Worm (Caenorhabditis elegans): ENCODE data around the gene W06G6.20.

Gene W06G6.20

DNA sequence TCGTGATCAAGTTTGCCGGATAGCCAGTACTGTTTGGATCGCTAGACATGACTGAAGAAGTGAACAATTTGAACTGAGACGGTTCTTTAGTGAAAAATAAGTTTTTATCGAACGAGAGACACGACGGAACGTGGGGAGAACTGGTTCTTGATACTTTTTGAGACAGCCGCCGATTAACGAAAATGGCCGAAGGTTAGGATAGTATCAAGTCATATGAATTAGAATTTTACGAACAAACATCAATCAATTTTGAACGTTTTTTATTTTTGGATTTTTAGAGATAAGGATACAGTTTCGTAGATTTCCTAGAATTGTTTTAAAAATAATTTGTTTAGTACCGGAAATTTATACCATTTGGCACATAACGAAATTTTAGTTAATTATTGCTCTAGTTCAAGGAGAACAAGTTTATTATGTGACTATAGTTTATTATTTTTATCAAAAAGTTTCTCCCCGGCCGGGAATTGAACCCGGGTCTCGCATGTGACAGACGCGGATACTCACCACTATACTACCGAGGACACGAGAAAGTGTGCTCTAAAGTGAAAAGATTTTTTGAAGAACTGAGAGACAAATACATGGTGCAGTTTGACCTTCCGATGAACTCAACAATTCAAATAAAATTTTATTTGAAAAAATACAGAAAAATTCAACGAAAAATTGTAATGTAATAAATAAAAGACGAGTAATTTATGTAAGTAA is at the start of gene W06G6.20:
W06G6.20 (minus strand) TSS at position 51 of the 702 bp plus-strand sequence.
- TF ChIP-seq med-1 (GFP tag; optimal IDR thresholded peaks at IDR 0.05; ENCODE audit: insufficient read depth), result no peak
- TF ChIP-seq ztf-29 (GFP tag; IDR thresholded peaks at IDR 0.05), result no peak
- no peak for TF ChIP-seq T22C8.4 (GFP tag; IDR thresholded peaks at IDR 0.05)
- TF ChIP-seq klf-2 (GFP tag; conservative IDR thresholded peaks at IDR 0.05), result no peak
- no peak for TF ChIP-seq ref-1 (GFP tag; conservative IDR thresholded peaks at IDR 0.05)
- TF ChIP-seq ztf-23 (GFP tag; IDR thresholded peaks at IDR 0.05), result no peak
- no peak for TF ChIP-seq flt-1 (GFP tag; IDR thresholded peaks at IDR 0.05)

DNA sequence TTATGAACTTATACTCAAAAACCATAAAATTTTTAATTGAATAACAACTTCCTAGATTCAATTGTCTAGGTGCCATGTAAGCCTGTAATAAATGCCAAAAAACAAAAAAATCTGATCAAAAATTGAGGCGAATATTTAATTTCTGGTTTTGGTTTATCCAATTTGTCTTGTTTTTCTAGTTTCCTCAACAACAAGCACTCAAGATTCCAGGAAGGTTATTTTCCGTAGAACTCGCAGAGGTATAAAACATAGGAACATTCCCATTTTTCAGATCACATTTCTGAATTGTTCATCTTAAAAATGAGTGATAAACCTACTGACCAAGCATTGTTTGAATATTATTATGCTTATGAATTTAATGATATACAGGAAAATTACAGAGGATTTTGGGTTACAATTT is 49.0 kb upstream of the W06G6.20 start, which contains the start of gene srw-41:
srw-41 (plus strand) TSS at position 301 of the 400 bp plus-strand sequence.
- TF ChIP-seq ztf-29 (GFP tag; IDR thresholded peaks at IDR 0.05), result no peak
- no peak for TF ChIP-seq tab-1 (GFP tag; IDR thresholded peaks at IDR 0.05)

DNA sequence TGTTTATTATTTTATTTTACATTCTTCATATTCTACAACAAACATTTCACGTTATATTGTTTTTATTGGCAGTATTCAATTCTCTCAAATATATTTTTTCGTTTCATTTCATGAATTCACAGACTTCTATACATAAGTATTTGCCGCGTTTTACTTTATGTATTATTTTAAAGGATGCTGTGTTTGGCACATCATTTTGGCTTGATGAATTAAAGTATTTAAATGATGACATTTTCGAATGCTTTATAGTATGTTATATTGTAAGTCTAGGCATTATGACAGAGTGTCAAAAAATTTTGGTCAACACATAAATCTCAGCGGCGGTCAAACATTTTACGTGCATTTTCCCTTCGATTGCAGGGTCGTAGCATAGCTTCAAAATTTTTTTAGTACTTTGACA is 47.3 kb upstream of the W06G6.20 start:
- TF ChIP-seq T22C8.4 (GFP tag; IDR thresholded peaks at IDR 0.05) (no peak), flt-1 (GFP tag; IDR thresholded peaks at IDR 0.05) (no peak), med-1 (GFP tag; optimal IDR thresholded peaks at IDR 0.05; ENCODE audit: insufficient read depth) (no peak), cog-1 (tag; optimal IDR thresholded peaks at IDR 0.05) (no peak)

DNA sequence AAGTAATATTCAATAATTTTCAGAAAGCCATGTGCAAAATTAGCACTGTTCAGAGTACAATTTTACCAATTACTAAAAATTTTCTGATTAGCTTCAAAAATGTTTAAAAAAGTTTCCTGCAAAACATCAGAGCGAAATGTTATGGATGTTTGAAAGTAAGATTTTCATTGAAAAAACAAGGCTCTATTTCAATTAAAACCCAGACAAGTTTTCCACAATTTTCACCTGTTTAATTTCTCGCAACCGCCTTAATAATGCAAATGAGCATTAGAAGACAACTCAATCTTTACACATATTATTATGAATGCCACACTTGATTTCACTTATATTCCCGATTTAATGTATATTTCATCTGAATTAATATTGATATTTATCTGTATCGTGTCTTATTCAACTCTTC is 46.4 kb upstream of the W06G6.20 start, which contains the start of gene srz-101:
srz-101 (plus strand) TSS at position 301 of the 400 bp plus-strand sequence.
- TF ChIP-seq T22C8.4 (GFP tag; IDR thresholded peaks at IDR 0.05) (no peak), med-1 (GFP tag; optimal IDR thresholded peaks at IDR 0.05; ENCODE audit: insufficient read depth) (no peak), cog-1 (tag; optimal IDR thresholded peaks at IDR 0.05) (no peak), ref-1 (GFP tag; conservative IDR thresholded peaks at IDR 0.05) (no peak), flt-1 (GFP tag; IDR thresholded peaks at IDR 0.05) (no peak), tab-1 (GFP tag; IDR thresholded peaks at IDR 0.05) (no peak), ztf-23 (GFP tag; IDR thresholded peaks at IDR 0.05) (no peak), ztf-29 (GFP tag; IDR thresholded peaks at IDR 0.05) (no peak), klf-2 (GFP tag; conservative IDR thresholded peaks at IDR 0.05) (no peak)

ce11 chrV:16693732-16694131 is 45.6 kb upstream of the W06G6.20 start, which contains the start of gene srw-42:
TSS of gene srw-42 (minus strand) at chrV:16693832.
- TF ChIP-seq flt-1 (GFP tag; IDR thresholded peaks at IDR 0.05) (no peak), ztf-23 (GFP tag; IDR thresholded peaks at IDR 0.05) (no peak), klf-2 (GFP tag; conservative IDR thresholded peaks at IDR 0.05) (no peak), ref-1 (GFP tag; conservative IDR thresholded peaks at IDR 0.05) (no peak), ztf-29 (GFP tag; IDR thresholded peaks at IDR 0.05) (no peak), med-1 (GFP tag; optimal IDR thresholded peaks at IDR 0.05; ENCODE audit: insufficient read depth) (no peak)

DNA sequence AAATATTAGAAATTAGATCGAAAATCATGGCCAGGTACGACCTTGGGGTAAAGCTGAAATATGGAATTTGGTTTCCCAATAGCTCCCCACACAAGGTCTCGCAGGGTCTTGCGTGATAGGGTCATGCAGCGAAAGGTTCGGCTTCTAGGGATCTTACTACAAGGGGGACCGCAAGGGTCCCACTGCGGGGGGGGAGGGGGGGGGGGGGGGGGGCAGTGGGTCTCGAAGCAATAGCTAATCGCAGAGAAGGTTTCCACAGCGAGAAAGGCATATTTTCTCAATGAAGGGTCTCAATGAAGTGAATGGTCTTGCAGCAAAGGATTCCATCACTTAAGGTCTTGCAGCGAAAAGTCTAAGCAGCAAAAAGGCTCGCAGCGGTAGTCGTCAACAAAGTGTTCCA is 44.8 kb upstream of the W06G6.20 start:
- TF ChIP-seq med-1 (GFP tag; optimal IDR thresholded peaks at IDR 0.05; ENCODE audit: insufficient read depth) (no peak), flt-1 (GFP tag; IDR thresholded peaks at IDR 0.05) (no peak), cog-1 (tag; optimal IDR thresholded peaks at IDR 0.05) (no peak), ref-1 (GFP tag; conservative IDR thresholded peaks at IDR 0.05) (no peak)

DNA sequence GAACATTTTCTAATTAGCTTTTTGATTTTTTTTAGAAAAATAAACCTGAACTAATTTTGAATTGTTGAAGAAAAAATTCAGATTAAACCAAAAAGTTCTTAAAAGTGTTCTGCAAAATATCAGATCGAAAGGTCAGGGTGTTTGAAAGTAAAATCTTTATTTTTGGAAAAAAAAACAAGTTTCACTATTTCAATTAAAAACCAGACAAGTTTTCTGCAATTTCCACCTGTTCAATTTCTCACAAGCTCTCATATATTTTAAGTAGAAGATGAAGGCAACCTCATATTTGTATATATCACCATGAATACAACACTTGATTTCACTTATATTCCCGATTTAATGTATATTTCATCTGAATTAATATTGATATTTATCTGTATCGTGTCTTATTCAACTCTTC is 39.1 kb upstream of the W06G6.20 start, which contains the start of gene srz-102:
srz-102 (plus strand) TSS at position 301 of the 400 bp plus-strand sequence.
- TF ChIP-seq cog-1 (tag; optimal IDR thresholded peaks at IDR 0.05), result no peak

- no peak for TF ChIP-seq ztf-23 (GFP tag; IDR thresholded peaks at IDR 0.05)
- TF ChIP-seq ref-1 (GFP tag; conservative IDR thresholded peaks at IDR 0.05), result no peak
- no peak for TF ChIP-seq klf-2 (GFP tag; conservative IDR thresholded peaks at IDR 0.05)
- no peak for TF ChIP-seq T22C8.4 (GFP tag; IDR thresholded peaks at IDR 0.05)
- TF ChIP-seq ztf-29 (GFP tag; IDR thresholded peaks at IDR 0.05), result no peak
These were observed 37.6 kb upstream of the W06G6.20 start, which contains the start of gene srw-43 for ce11 chrV:16685725-16686124. TSS of gene srw-43 (plus strand) at chrV:16686025.

DNA sequence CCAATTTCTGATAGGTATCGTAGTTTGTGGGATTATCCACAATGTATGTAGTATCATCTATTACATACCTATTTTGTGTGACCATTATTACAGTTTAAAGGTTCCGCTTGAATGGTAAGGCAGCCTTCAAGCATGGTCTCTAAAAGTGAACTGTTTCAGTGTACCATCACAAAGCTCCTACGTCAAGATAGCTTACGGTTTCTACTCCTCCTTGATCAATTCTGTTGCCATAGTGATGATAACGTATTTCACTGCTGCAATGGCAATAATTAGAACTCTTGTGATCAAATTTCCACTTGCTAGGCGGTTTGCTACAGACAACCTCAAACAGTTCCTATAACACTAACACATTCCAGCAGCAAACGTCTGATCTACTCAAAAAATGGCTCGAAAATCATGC is 35.2 kb upstream of the W06G6.20 start:
- no peak for TF ChIP-seq T22C8.4 (GFP tag; IDR thresholded peaks at IDR 0.05)
- no peak for TF ChIP-seq tab-1 (GFP tag; IDR thresholded peaks at IDR 0.05)
- TF ChIP-seq flt-1 (GFP tag; IDR thresholded peaks at IDR 0.05), result no peak
- no peak for TF ChIP-seq ztf-29 (GFP tag; IDR thresholded peaks at IDR 0.05)
- no peak for TF ChIP-seq cog-1 (tag; optimal IDR thresholded peaks at IDR 0.05)
- TF ChIP-seq klf-2 (GFP tag; conservative IDR thresholded peaks at IDR 0.05), result no peak
- no peak for TF ChIP-seq ref-1 (GFP tag; conservative IDR thresholded peaks at IDR 0.05)
- no peak for TF ChIP-seq ztf-23 (GFP tag; IDR thresholded peaks at IDR 0.05)

ce11 chrV:16682886-16683285 is 34.7 kb upstream of the W06G6.20 start, which contains the start of gene srw-36:
TSS of gene srw-36 (plus strand) at chrV:16683186.
- no peak for TF ChIP-seq cog-1 (tag; optimal IDR thresholded peaks at IDR 0.05)
- no peak for TF ChIP-seq flt-1 (GFP tag; IDR thresholded peaks at IDR 0.05)
- TF ChIP-seq ztf-23 (GFP tag; IDR thresholded peaks at IDR 0.05), result no peak
- no peak for TF ChIP-seq med-1 (GFP tag; optimal IDR thresholded peaks at IDR 0.05; ENCODE audit: insufficient read depth)
- no peak for TF ChIP-seq ref-1 (GFP tag; conservative IDR thresholded peaks at IDR 0.05)
- TF ChIP-seq T22C8.4 (GFP tag; IDR thresholded peaks at IDR 0.05), result no peak
- TF ChIP-seq ztf-29 (GFP tag; IDR thresholded peaks at IDR 0.05), result no peak
- no peak for TF ChIP-seq tab-1 (GFP tag; IDR thresholded peaks at IDR 0.05)
- no peak for TF ChIP-seq klf-2 (GFP tag; conservative IDR thresholded peaks at IDR 0.05)

DNA sequence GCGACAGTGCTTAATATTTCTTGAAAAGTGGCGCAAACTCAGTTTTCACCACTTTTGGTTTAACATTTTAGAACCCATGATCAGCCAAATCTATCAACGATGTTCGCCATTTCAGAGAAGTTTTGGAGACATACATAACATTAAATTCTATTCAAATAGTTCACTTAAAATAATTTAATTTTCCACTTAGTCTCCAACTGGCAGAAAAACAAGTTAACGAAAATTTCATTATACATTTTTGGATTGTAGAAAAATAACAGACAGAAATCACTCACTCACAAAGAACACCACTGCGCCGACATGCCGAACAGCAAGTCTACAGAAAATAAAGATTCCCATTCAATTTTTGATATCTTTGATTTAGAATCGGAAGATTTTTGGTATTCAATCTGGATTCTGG is 31.8 kb upstream of the W06G6.20 start, which contains the start of gene srw-44:
srw-44 (plus strand) TSS at position 301 of the 400 bp plus-strand sequence.
- no peak for TF ChIP-seq ztf-29 (GFP tag; IDR thresholded peaks at IDR 0.05)
- TF ChIP-seq flt-1 (GFP tag; IDR thresholded peaks at IDR 0.05), result no peak
- no peak for TF ChIP-seq tab-1 (GFP tag; IDR thresholded peaks at IDR 0.05)
- TF ChIP-seq T22C8.4 (GFP tag; IDR thresholded peaks at IDR 0.05), result no peak
- no peak for TF ChIP-seq med-1 (GFP tag; optimal IDR thresholded peaks at IDR 0.05; ENCODE audit: insufficient read depth)
- no peak for TF ChIP-seq ref-1 (GFP tag; conservative IDR thresholded peaks at IDR 0.05)
- TF ChIP-seq ztf-23 (GFP tag; IDR thresholded peaks at IDR 0.05), result no peak
- no peak for TF ChIP-seq cog-1 (tag; optimal IDR thresholded peaks at IDR 0.05)
- no peak for TF ChIP-seq klf-2 (GFP tag; conservative IDR thresholded peaks at IDR 0.05)

All from whole organism, midembryonic.